Fruit fly (Drosophila melanogaster): ENCODE results near the gene CG14777.
A peak's percentile ranks its signal among the peaks of the same experiment; 100 is the strongest.

The CG14777 gene

dm6 chrX:1465707-1466504, at the start of gene CG14777, which contains the start of gene O-fut2:
Gene CG14777 (plus strand): TSS chrX:1466134.
Gene O-fut2 (minus strand): TSS chrX:1465996.
- TF ChIP-seq Gug (GFP tag; IDR thresholded peaks at IDR 0.05) (peak; percentile 10; the same call in 1 of the 4 replicates), B-H2 (GFP tag; optimal IDR thresholded peaks at IDR 0.05) (no peak), gt (GFP tag; IDR thresholded peaks at IDR 0.05) (no peak), bsh (GFP tag; optimal IDR thresholded peaks at IDR 0.05) (no peak), Sry-β (GFP tag; optimal IDR thresholded peaks at IDR 0.05) (no peak), Taf1 (GFP tag; IDR thresholded peaks at IDR 0.05) (no peak), CG6791 (GFP tag; IDR thresholded peaks at IDR 0.05; ENCODE audit: partially characterized antibody) (no peak), CG11696 (GFP tag; IDR thresholded peaks at IDR 0.05) (no peak), sob (GFP tag; IDR thresholded peaks at IDR 0.05) (no peak), croc (GFP tag; conservative IDR thresholded peaks at IDR 0.05) (no peak), CG3847 (GFP tag; IDR thresholded peaks at IDR 0.05) (no peak), trh (GFP tag; optimal IDR thresholded peaks at IDR 0.05) (no peak), tll (GFP tag; optimal IDR thresholded peaks at IDR 0.05) (no peak), grau (tag; optimal IDR thresholded peaks at IDR 0.05) (no peak), ftz-f1 (GFP tag; optimal IDR thresholded peaks at IDR 0.05) (no peak), CG7745 (tag; optimal IDR thresholded peaks at IDR 0.05) (no peak), ash1 (GFP tag; optimal IDR thresholded peaks at IDR 0.05) (no peak), CG18262 (tag; optimal IDR thresholded peaks at IDR 0.05) (no peak), lov (optimal IDR thresholded peaks at IDR 0.05) (no peak), lov (GFP tag; IDR thresholded peaks at IDR 0.05) (no peak), Xbp1 (GFP tag; optimal IDR thresholded peaks at IDR 0.05) (no peak), da (GFP tag; optimal IDR thresholded peaks at IDR 0.05) (no peak), br (optimal IDR thresholded peaks at IDR 0.05) (no peak), tna (GFP tag; IDR thresholded peaks at IDR 0.05; ENCODE audit: partially characterized antibody) (no peak), CG14441 (GFP tag; IDR thresholded peaks at IDR 0.05) (0 out of 2 replicates have a peak, but pooled peaks have one; percentile 32), dimm (GFP tag; IDR thresholded peaks at IDR 0.05) (no peak), Hr3 (GFP tag; optimal IDR thresholded peaks at IDR 0.05) (no peak), Fer3 (tag; optimal IDR thresholded peaks at IDR 0.05) (no peak), Aef1 (GFP tag; IDR thresholded peaks at IDR 0.05) (no peak), Neu2 (GFP tag; optimal IDR thresholded peaks at IDR 0.05; ENCODE audit: borderline replicate concordance) (no peak), Sin3A (optimal IDR thresholded peaks at IDR 0.05) (no peak), H15 (GFP tag; IDR thresholded peaks at IDR 0.05) (no peak), CG1647 (GFP tag; optimal IDR thresholded peaks at IDR 0.05) (no peak), CG18476 (GFP tag; optimal IDR thresholded peaks at IDR 0.05) (no peak), Asciz (GFP tag; optimal IDR thresholded peaks at IDR 0.05) (no peak), CG4730 (GFP tag; IDR thresholded peaks at IDR 0.05) (no peak), Fer2 (tag; optimal IDR thresholded peaks at IDR 0.05) (no peak), sr (GFP tag; IDR thresholded peaks at IDR 0.05) (0 out of 3 replicates have a peak, but pooled peaks have one; percentile 7), btn (GFP tag; optimal IDR thresholded peaks at IDR 0.05) (no peak), Pdp1 (GFP tag; optimal IDR thresholded peaks at IDR 0.05) (peak in 1 of 2 experiments; percentile 5), PHDP (tag; optimal IDR thresholded peaks at IDR 0.05) (no peak), CHES-1-like (GFP tag; optimal IDR thresholded peaks at IDR 0.05) (peak; percentile 17), CG8388 (GFP tag; optimal IDR thresholded peaks at IDR 0.05) (no peak), caup (GFP tag; optimal IDR thresholded peaks at IDR 0.05; ENCODE audit: severe bottlenecking) (no peak), unpg (GFP tag; optimal IDR thresholded peaks at IDR 0.05) (no peak), CG5953 (GFP tag; IDR thresholded peaks at IDR 0.05) (no peak), Mrtf (GFP tag; IDR thresholded peaks at IDR 0.05) (no peak), CG7963 (GFP tag; IDR thresholded peaks at IDR 0.05; ENCODE audit: partially characterized antibody) (no peak), abd-A (tag; optimal IDR thresholded peaks at IDR 0.05) (no peak), Dip2 (GFP tag; IDR thresholded peaks at IDR 0.05) (no peak)

All from whole organism, embryonic.